Fruit fly (Drosophila melanogaster) whole organism, embryonic: ENCODE data around the gene Sap30.

Experiments
- Atf3 ChIP-seq: fragments of 200-800 bp; sonication (Bioruptor generic); optimal IDR thresholded peaks from 3 replicates; lab custom pipeline; 2016; ENCODE audit warnings: missing biosample characterization, missing genetic modification characterization
- BEAF-32 ChIP-seq: fragments of 200-800 bp; sonication (Bioruptor generic); optimal IDR thresholded peaks from 3 replicates; lab custom pipeline; 2017; ENCODE audit warnings: missing biosample characterization, missing genetic modification characterization, mild to moderate bottlenecking, moderate library complexity, missing genetic modification reagents
- Bgb ChIP-seq: fragments of 200-800 bp; sonication (Bioruptor generic); IDR thresholded peaks from 2 replicates; pipeline ENCODE4 v1.3.6; 2022; ENCODE audit warnings: missing biosample characterization, missing genetic modification characterization; ENCODE audit not compliant: partially characterized antibody
- Blimp-1 ChIP-seq: fragments of 200-800 bp; sonication (Bioruptor generic); optimal IDR thresholded peaks from 3 replicates; lab custom pipeline; 2018; ENCODE audit warnings: missing biosample characterization, missing genetic modification characterization, mild to moderate bottlenecking, moderate library complexity, missing genetic modification reagents
- CG10543 ChIP-seq: fragments of 200-800 bp; sonication (Bioruptor generic); optimal IDR thresholded peaks from 3 replicates; lab custom pipeline; 2017; ENCODE audit warnings: missing biosample characterization, mild to moderate bottlenecking, missing genetic modification characterization, moderate library complexity
- CG10565 ChIP-seq: fragments of 200-800 bp; sonication (Bioruptor generic); optimal IDR thresholded peaks from 3 replicates; lab custom pipeline; 2016; ENCODE audit warnings: missing biosample characterization, mild to moderate bottlenecking, missing genetic modification characterization
- CG11560 ChIP-seq: fragments of 200-800 bp; sonication (Bioruptor generic); IDR thresholded peaks from 3 replicates; pipeline ENCODE4 v1.3.6; 2022; ENCODE audit warnings: missing biosample characterization, missing genetic modification characterization
- CG12155 ChIP-seq: fragments of 200-800 bp; sonication (Bioruptor generic); optimal IDR thresholded peaks from 3 replicates; lab custom pipeline; 2016; ENCODE audit warnings: missing biosample characterization, missing genetic modification characterization
- CG15696 ChIP-seq: fragments of 200-800 bp; sonication (Bioruptor generic); optimal IDR thresholded peaks from 2 replicates; lab custom pipeline; 2019; ENCODE audit warnings: missing biosample characterization, mild to moderate bottlenecking, missing genetic modification characterization, moderate library complexity
- CG1603 ChIP-seq: fragments of 200-800 bp; sonication (Bioruptor generic); optimal IDR thresholded peaks from 2 replicates; lab custom pipeline; 2019; ENCODE audit warnings: missing biosample characterization, mild to moderate bottlenecking, missing genetic modification characterization, moderate library complexity
- CG17612 ChIP-seq: fragments of 200-800 bp; sonication (Bioruptor generic); IDR thresholded peaks from 2 replicates; pipeline ENCODE4 v1.3.6; 2022; ENCODE audit warnings: missing biosample characterization, missing genetic modification characterization
- CG17912 ChIP-seq: fragments of 200-800 bp; sonication (Bioruptor generic); optimal IDR thresholded peaks from 2 replicates; lab custom pipeline; 2018; ENCODE audit warnings: missing biosample characterization, mild to moderate bottlenecking, missing genetic modification characterization
- CG1792 ChIP-seq: fragments of 200-800 bp; sonication (Bioruptor generic); optimal IDR thresholded peaks from 2 replicates; lab custom pipeline; 2016; ENCODE audit warnings: missing biosample characterization, missing genetic modification characterization
- CG18262 ChIP-seq: fragments of 200-800 bp; optimal IDR thresholded peaks from 3 replicates; lab custom pipeline; 2019; ENCODE audit warnings: missing biosample characterization, mild to moderate bottlenecking, missing genetic modification characterization, moderate library complexity
- CG18764 ChIP-seq: fragments of 200-800 bp; sonication (Bioruptor generic); optimal IDR thresholded peaks from 3 replicates; lab custom pipeline; 2016; ENCODE audit warnings: missing biosample characterization, missing genetic modification characterization
- CG31365 ChIP-seq: fragments of 200-800 bp; sonication (Bioruptor generic); optimal IDR thresholded peaks from 2 replicates; lab custom pipeline; 2018; ENCODE audit warnings: missing biosample characterization, mild to moderate bottlenecking, missing genetic modification characterization
- CG3281 ChIP-seq: fragments of 200-800 bp; sonication (Bioruptor generic); optimal IDR thresholded peaks from 3 replicates; lab custom pipeline; 2017; ENCODE audit warnings: missing biosample characterization, mild to moderate bottlenecking, missing genetic modification characterization
- CG3407 ChIP-seq: fragments of 200-800 bp; sonication (Bioruptor generic); optimal IDR thresholded peaks from 2 replicates; lab custom pipeline; 2018; ENCODE audit warnings: missing biosample characterization, mild to moderate bottlenecking, missing genetic modification characterization
- CG4820 ChIP-seq: fragments of 200-800 bp; sonication (Bioruptor generic); optimal IDR thresholded peaks from 3 replicates; lab custom pipeline; 2016; ENCODE audit warnings: missing biosample characterization, missing genetic modification characterization
- CG8290 ChIP-seq, 3 experiments: fragments of 200-800 bp; sonication (Bioruptor generic); optimal IDR thresholded peaks; 2 replicates each; lab custom pipeline; 2016 to 2019; ENCODE audit warnings: missing biosample characterization in 3 of 3, missing genetic modification characterization in 3 of 3, mild to moderate bottlenecking in 2 of 3, moderate library complexity in 1 of 3
- CG9609 ChIP-seq: fragments of 200-800 bp; sonication (Bioruptor generic); optimal IDR thresholded peaks from 3 replicates; lab custom pipeline; 2016; ENCODE audit warnings: missing biosample characterization, missing genetic modification characterization
- CTCF ChIP-seq: fragments of 200-800 bp; sonication (Bioruptor generic); optimal IDR thresholded peaks from 2 replicates; lab custom pipeline; 2017; ENCODE audit warnings: missing biosample characterization, mild to moderate bottlenecking, missing genetic modification characterization, moderate library complexity
- D ChIP-seq, 2 experiments: fragments of 200-800 bp in 1 of 2; fragments of >200 bp in 1 of 2; sonication (Bioruptor generic) in 1 of 2; optimal IDR thresholded peaks; 2 replicates in 1 of 2; 3 replicates in 1 of 2; lab custom pipeline; 2017; ENCODE audit warnings: mild to moderate bottlenecking in 1 of 2, missing biosample characterization in 1 of 2, missing genetic modification characterization in 1 of 2, missing genetic modification reagents in 1 of 2
- D19A ChIP-seq: fragments of 200-800 bp; optimal IDR thresholded peaks from 3 replicates; lab custom pipeline; 2019; ENCODE audit warnings: missing biosample characterization, mild to moderate bottlenecking, missing genetic modification characterization, moderate library complexity
- Ets97D ChIP-seq: fragments of 200-800 bp; sonication (Bioruptor generic); optimal IDR thresholded peaks from 3 replicates; lab custom pipeline; 2016; ENCODE audit warnings: missing biosample characterization, missing genetic modification characterization
- HHEX ChIP-seq: fragments of 200-800 bp; sonication (Bioruptor generic); optimal IDR thresholded peaks from 3 replicates; lab custom pipeline; 2017; ENCODE audit warnings: missing biosample characterization, mild to moderate bottlenecking, missing genetic modification characterization, missing genetic modification reagents
- Jarid2 ChIP-seq: fragments of 200-800 bp; sonication (Bioruptor generic); optimal IDR thresholded peaks from 3 replicates; lab custom pipeline; 2017; ENCODE audit warnings: mild to moderate bottlenecking, missing biosample characterization, missing genetic modification reagents, missing genetic modification characterization
- Pdp1 ChIP-seq, 2 experiments: fragments of 200-800 bp; sonication (Bioruptor generic); optimal IDR thresholded peaks; 3 replicates each; lab custom pipeline; 2016; ENCODE audit warnings: missing biosample characterization in 2 of 2, missing genetic modification characterization in 2 of 2, mild to moderate bottlenecking in 1 of 2, moderate library complexity in 1 of 2
- dpn ChIP-seq, 2 experiments: fragments of 200-800 bp; sonication (Bioruptor generic); optimal IDR thresholded peaks; 3 replicates each; lab custom pipeline; 2016; ENCODE audit warnings: missing biosample characterization in 2 of 2, missing genetic modification characterization in 2 of 2
- en ChIP-seq: fragments of 200-800 bp; sonication (Bioruptor generic); optimal IDR thresholded peaks from 2 replicates; lab custom pipeline; 2016; ENCODE audit warnings: missing biosample characterization, missing genetic modification characterization
- fd64A ChIP-seq: fragments of 200-800 bp; sonication (Bioruptor generic); optimal IDR thresholded peaks from 3 replicates; lab custom pipeline; 2018; ENCODE audit warnings: missing biosample characterization, mild to moderate bottlenecking, missing genetic modification characterization
- ftz-f1 ChIP-seq: fragments of 200-800 bp; sonication (Bioruptor generic); optimal IDR thresholded peaks from 2 replicates; lab custom pipeline; 2016; ENCODE audit warnings: missing biosample characterization, missing genetic modification characterization
- gfzf ChIP-seq: fragments of 200-800 bp; sonication (Bioruptor generic); optimal IDR thresholded peaks from 2 replicates; lab custom pipeline; 2016; ENCODE audit warnings: missing biosample characterization, mild to moderate bottlenecking, missing genetic modification characterization, moderate library complexity
- gro ChIP-seq: fragments of 200-800 bp; sonication (Bioruptor generic); optimal IDR thresholded peaks from 2 replicates; lab custom pipeline; 2016; ENCODE audit warnings: missing biosample characterization, missing genetic modification characterization
- h ChIP-seq: fragments of >200 bp; optimal IDR thresholded peaks from 2 replicates; lab custom pipeline; 2017
- hbn ChIP-seq: fragments of 200-800 bp; sonication (Bioruptor generic); IDR thresholded peaks from 2 replicates; pipeline ENCODE4 v1.3.6; 2022; ENCODE audit warnings: missing biosample characterization, missing genetic modification characterization; ENCODE audit not compliant: partially characterized antibody
- mirr ChIP-seq: fragments of 200-800 bp; sonication (Bioruptor generic); optimal IDR thresholded peaks from 3 replicates; lab custom pipeline; 2018; ENCODE audit warnings: missing biosample characterization, mild to moderate bottlenecking, missing genetic modification characterization
- pita ChIP-seq: fragments of 200-800 bp; sonication (Bioruptor generic); optimal IDR thresholded peaks from 2 replicates; lab custom pipeline; 2017; ENCODE audit warnings: missing biosample characterization, mild to moderate bottlenecking, missing genetic modification characterization
- repo ChIP-seq: fragments of 200-800 bp; sonication (Bioruptor generic); optimal IDR thresholded peaks from 2 replicates; lab custom pipeline; 2016; ENCODE audit warnings: missing biosample characterization, missing genetic modification characterization
- row ChIP-seq: fragments of 200-800 bp; sonication (Bioruptor generic); IDR thresholded peaks from 3 replicates; pipeline ENCODE4 v1.3.6; 2022; ENCODE audit warnings: missing biosample characterization, missing genetic modification characterization
- schlank ChIP-seq: fragments of 200-800 bp; sonication (Bioruptor generic); optimal IDR thresholded peaks from 2 replicates; lab custom pipeline; 2018; ENCODE audit warnings: missing biosample characterization, mild to moderate bottlenecking, missing genetic modification characterization
- sim ChIP-seq: fragments of 200-800 bp; sonication (Bioruptor generic); IDR thresholded peaks from 2 replicates; pipeline ENCODE4 v1.3.6; 2022; ENCODE audit warnings: missing biosample characterization, missing genetic modification characterization
- wek ChIP-seq: fragments of 200-800 bp; sonication (Bioruptor generic); optimal IDR thresholded peaks from 3 replicates; lab custom pipeline; 2018; ENCODE audit warnings: missing biosample characterization, mild to moderate bottlenecking, missing genetic modification characterization, moderate library complexity
- zfh1 ChIP-seq: fragments of 200-800 bp; sonication (Bioruptor generic); IDR thresholded peaks from 3 replicates; pipeline ENCODE4 v1.3.6; 2022; ENCODE audit warnings: missing biosample characterization, missing genetic modification characterization

The Sap30 gene

DNA sequence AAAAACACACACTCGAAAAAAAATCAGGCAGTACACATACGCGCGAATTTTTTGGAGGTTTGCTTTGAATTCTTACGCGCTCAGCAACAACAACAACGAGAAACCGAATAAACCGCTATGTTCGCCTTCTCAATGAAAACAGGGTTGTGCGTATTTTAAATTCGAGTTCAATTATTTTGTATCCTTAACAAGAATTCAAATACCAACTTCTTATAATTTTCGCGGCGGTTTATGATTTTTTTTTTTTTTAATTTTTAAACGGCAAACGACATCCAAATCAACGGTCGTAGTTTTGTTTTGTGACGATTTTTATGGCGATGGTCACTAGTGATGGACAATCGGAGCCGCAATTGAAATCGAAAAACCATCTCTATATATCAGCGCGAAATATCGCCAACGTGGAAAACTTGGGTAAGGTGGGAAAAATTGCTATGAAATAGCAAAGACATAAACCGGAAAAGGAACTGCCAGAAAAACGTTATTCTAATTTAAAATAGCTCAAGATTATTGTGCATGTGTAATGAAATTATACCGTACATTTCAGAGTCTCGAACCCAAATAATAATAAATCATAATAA, 35.4 kb upstream of the Sap30 start, which contains the start of gene goe (continued):
- TF ChIP-seq hbn (GFP tag; lab: Robert Waterston, UW): peak; percentile 87
- TF ChIP-seq CG15696 (tag; lab: Kevin White, UChicago): no peak
- peak; percentile 82 to 91 for TF ChIP-seq dpn (GFP tag; optimal IDR thresholded peaks at IDR 0.05; lab: Kevin White, UChicago)
- TF ChIP-seq CG18262 (tag; lab: Kevin White, UChicago): peak; percentile 31
- TF ChIP-seq zfh1 (GFP tag; lab: Robert Waterston, UW): peak; percentile 82
- no peak for TF ChIP-seq CG4820
- peak; percentile 59 for TF ChIP-seq HHEX (GFP tag; lab: Kevin White, UChicago)
- peak; percentile 5 for TF ChIP-seq CG1792
- TF ChIP-seq D (optimal IDR thresholded peaks at IDR 0.05; lab: Kevin White, UChicago): no peak
- no peak for TF ChIP-seq D (GFP tag; optimal IDR thresholded peaks at IDR 0.05; lab: Kevin White, UChicago)
- peak; percentile 82 for TF ChIP-seq CG1603
- TF ChIP-seq Atf3 (GFP tag; lab: Kevin White, UChicago): peak; percentile 74
- TF ChIP-seq CG31365: peak; percentile 43
- TF ChIP-seq gfzf: peak; percentile 65
- TF ChIP-seq, all 482 proteins: peak for 422

DNA sequence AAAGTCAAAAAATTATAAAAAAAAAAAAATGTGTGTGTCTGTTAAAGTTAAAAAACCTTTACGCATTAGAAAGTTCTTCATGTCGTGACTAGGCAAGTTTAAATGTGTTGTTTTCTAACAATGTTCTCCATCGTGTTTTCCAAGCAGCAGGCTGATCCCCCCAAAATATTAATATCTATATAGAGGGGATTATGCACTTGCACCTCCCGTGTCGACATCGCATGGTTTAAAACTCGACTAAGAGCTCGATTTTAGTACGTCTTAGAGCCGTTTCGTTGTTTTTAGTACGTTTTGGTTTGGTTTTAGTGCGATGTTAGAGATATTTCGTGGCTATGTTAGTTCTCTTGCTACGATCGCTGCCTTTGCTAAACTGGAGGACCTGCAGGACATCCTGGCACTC, 34.0 kb upstream of the Sap30 start:
- peak; percentile 39 for TF ChIP-seq pita
- peak; percentile 20 for TF ChIP-seq Ets97D
- TF ChIP-seq ftz-f1: no peak
- TF ChIP-seq CTCF: peak; percentile 60
- peak; percentile 5 for TF ChIP-seq BEAF-32 (GFP tag; lab: Kevin White, UChicago)
- peak; percentile 74 for TF ChIP-seq wek

DNA sequence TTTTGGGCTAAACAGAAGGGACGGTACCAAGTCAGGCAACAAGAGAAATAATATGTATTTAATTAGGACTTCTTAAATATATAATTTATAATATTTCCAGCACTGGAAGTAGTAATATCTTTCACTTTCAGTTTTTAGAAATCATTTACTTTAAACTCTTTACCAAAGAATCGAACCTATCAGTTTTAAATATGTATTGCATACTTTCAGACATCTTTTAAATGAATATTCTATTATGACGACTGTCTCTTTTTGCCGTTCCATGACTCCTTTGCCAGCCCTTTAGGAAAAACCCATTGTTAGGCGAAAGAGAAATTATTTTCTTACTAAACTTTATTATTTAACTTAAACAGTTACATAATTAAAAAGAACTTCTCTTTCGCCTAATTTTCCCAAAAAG, 29.4 kb upstream of the Sap30 start:
- TF ChIP-seq row: peak; percentile 20; the same call in 1 of the 3 replicates
- TF ChIP-seq Blimp-1 (GFP tag; lab: Kevin White, UChicago): peak; percentile 9
- TF ChIP-seq CG8290 (GFP tag; optimal IDR thresholded peaks at IDR 0.05; lab: Kevin White, UChicago): peak; percentile 59
- TF ChIP-seq CG8290 (tag; optimal IDR thresholded peaks at IDR 0.05; lab: Kevin White, UChicago): no peak
- no peak for TF ChIP-seq CG3281 (GFP tag; lab: Kevin White, UChicago)
- no peak for TF ChIP-seq fd64A (GFP tag; lab: Kevin White, UChicago)
- peak in 1 of 2 experiments; percentile 33 for TF ChIP-seq Pdp1 (GFP tag; optimal IDR thresholded peaks at IDR 0.05; lab: Kevin White, UChicago)
- no peak for TF ChIP-seq pita
- TF ChIP-seq CG17612 (GFP tag; lab: Robert Waterston, UW): peak; percentile 86
- TF ChIP-seq, all 482 proteins: peak for 5

DNA sequence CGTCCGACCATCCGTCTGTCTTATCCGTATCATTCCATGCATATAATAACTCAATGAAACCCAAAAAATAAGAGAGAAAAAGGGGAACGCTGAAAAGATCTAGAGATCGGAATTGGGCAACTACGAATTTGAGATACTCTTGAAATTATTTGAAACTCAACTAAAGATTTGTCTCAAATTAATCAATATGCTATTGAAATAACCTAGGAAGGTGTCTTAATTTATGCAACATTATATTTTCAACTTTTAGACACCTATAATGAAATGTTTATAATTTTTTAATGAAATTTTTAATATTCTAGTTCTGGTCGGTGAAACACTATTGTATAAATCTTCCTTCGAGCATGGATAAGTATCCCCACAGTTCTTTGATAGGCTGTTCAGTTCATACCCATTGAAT, 26.5 kb upstream of the Sap30 start:
- TF ChIP-seq sim (GFP tag; lab: Robert Waterston, UW): no peak
- TF ChIP-seq D19A (tag; lab: Kevin White, UChicago): peak; percentile 73
- TF ChIP-seq, all 482 proteins: peak for 1

DNA sequence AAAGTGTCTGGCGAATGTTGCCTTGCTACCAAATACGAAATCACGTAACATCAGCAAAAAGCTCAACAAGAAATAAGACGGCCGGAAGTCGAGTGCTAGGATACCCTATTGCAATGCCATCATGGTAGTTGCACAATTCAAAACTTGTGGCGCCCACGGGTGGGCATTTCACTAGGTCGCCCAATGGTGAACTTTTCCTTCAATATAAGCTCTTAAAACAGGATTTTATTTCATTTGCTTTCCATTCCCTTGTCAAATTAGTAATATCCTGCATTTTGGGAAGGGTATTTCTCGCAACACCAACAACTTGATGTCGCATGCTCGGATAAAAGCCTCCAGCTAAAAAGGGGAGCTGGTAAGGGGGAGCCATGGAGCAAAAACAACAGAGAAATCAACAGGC, 25.6 kb upstream of the Sap30 start:
- TF ChIP-seq repo (GFP tag; lab: Kevin White, UChicago) (no peak), en (GFP tag; lab: Kevin White, UChicago) (no peak), mirr (GFP tag; lab: Kevin White, UChicago) (no peak), CG12155 (GFP tag; lab: Kevin White, UChicago) (no peak), CG10565 (GFP tag; lab: Kevin White, UChicago) (no peak), CG9609 (GFP tag; lab: Kevin White, UChicago) (no peak), CG17912 (GFP tag; lab: Kevin White, UChicago) (no peak), CG10543 (GFP tag; lab: Kevin White, UChicago) (no peak), Bgb (GFP tag; lab: Robert Waterston, UW) (no peak), schlank (tag; lab: Kevin White, UChicago) (no peak), gro (GFP tag; lab: Kevin White, UChicago) (no peak), CG18764 (GFP tag; lab: Kevin White, UChicago) (no peak), row (0 out of 3 replicates have a peak, but pooled peaks have one; percentile 11), CG11560 (tag; lab: Robert Waterston, UW) (no peak), D19A (tag; lab: Kevin White, UChicago) (peak; percentile 63), Jarid2 (no peak), h (lab: Kevin White, UChicago) (no peak), zfh1 (GFP tag; lab: Robert Waterston, UW) (no peak), CG3407 (GFP tag; lab: Kevin White, UChicago) (no peak)
